Worm (Caenorhabditis elegans) whole organism, L4 larva: ENCODE results near the gene obr-3.

ENCODE experiments used
- F10B5.3 ChIP-seq: sonication (generic microtip); optimal IDR thresholded peaks from 2 replicates; lab custom pipeline; 2016; ENCODE audit warnings: mild to moderate bottlenecking, missing genetic modification characterization, missing compliant biosample characterization
- F26F4.8 ChIP-seq: fragments of 200-800 bp; sonication (Bioruptor generic); conservative IDR thresholded peaks from 2 replicates; pipeline ENCODE4 v1.3.6; 2022; ENCODE audit warnings: missing genetic modification characterization, missing compliant biosample characterization
- F49E8.2 ChIP-seq: sonication (generic microtip); optimal IDR thresholded peaks from 2 replicates; lab custom pipeline; 2016; ENCODE audit warnings: missing compliant biosample characterization, mild to moderate bottlenecking, missing genetic modification characterization, borderline replicate concordance
- Y105C5A.15 ChIP-seq: fragments of 200-800 bp; sonication (Bioruptor generic); IDR thresholded peaks from 2 replicates; pipeline ENCODE4 v1.3.6; 2022; ENCODE audit warnings: missing genetic modification characterization, missing compliant biosample characterization
- Y48G9A.11 ChIP-seq: fragments of 200-800 bp; sonication (Bioruptor generic); IDR thresholded peaks from 2 replicates; pipeline ENCODE4 v1.3.6; 2022; ENCODE audit warnings: missing genetic modification reagents, missing genetic modification characterization, missing compliant biosample characterization
- Y5F2A.4 ChIP-seq: fragments of 200-800 bp; sonication (Bioruptor generic); optimal IDR thresholded peaks from 2 replicates; lab custom pipeline; 2018; ENCODE audit warnings: mild to moderate bottlenecking, missing genetic modification characterization, missing compliant biosample characterization
- ZK546.5 ChIP-seq, 2 experiments: sonication (generic microtip); optimal IDR thresholded peaks; 2 replicates each; lab custom pipeline; 2017; ENCODE audit warnings: missing biosample characterization in 2 of 2, missing genetic modification characterization in 2 of 2
- aly-2 ChIP-seq: sonication (generic microtip); optimal IDR thresholded peaks from 2 replicates; lab custom pipeline; 2018; ENCODE audit warnings: missing biosample characterization, missing genetic modification characterization
- ama-1 ChIP-seq: fragments of 150-350 bp; optimal IDR thresholded peaks from 2 replicates; lab custom pipeline; 2014; ENCODE audit warnings: inconsistent platforms, mixed read lengths
- arid-1 ChIP-seq: fragments of 200-800 bp; sonication (Bioruptor generic); conservative IDR thresholded peaks from 2 replicates; pipeline ENCODE4 v1.3.6; 2022; ENCODE audit warnings: missing genetic modification reagents, missing genetic modification characterization, missing compliant biosample characterization
- attf-4 ChIP-seq: sonication (generic microtip); optimal IDR thresholded peaks from 3 replicates; lab custom pipeline; 2017; ENCODE audit warnings: missing biosample characterization, missing genetic modification characterization
- ceh-28 ChIP-seq: fragments of 150-350 bp; optimal IDR thresholded peaks from 2 replicates; lab custom pipeline; 2014; ENCODE audit warnings: missing biosample characterization, missing genetic modification reagents, missing genetic modification characterization
- cey-2 ChIP-seq: sonication (generic microtip); optimal IDR thresholded peaks from 3 replicates; lab custom pipeline; 2017; ENCODE audit warnings: missing genetic modification characterization, mild to moderate bottlenecking, missing compliant biosample characterization, antibody characterized with exemption, borderline replicate concordance; ENCODE audit not compliant: insufficient read depth
- ctbp-1 ChIP-seq: fragments of 200-800 bp; sonication (Bioruptor generic); IDR thresholded peaks from 2 replicates; pipeline ENCODE4 v1.3.6; 2022; ENCODE audit warnings: missing genetic modification reagents, missing genetic modification characterization, missing compliant biosample characterization
- daf-8 ChIP-seq: fragments of 200-800 bp; sonication (Bioruptor generic); IDR thresholded peaks from 2 replicates; pipeline ENCODE4 v1.3.6; 2022; ENCODE audit warnings: missing genetic modification characterization, missing compliant biosample characterization
- dmd-6 ChIP-seq: fragments of 200-800 bp; sonication (Bioruptor generic); IDR thresholded peaks from 2 replicates; pipeline ENCODE4 v1.3.6; 2022; ENCODE audit warnings: missing genetic modification reagents, missing genetic modification characterization, missing compliant biosample characterization
- dmd-8 ChIP-seq: fragments of 200-800 bp; sonication (Bioruptor generic); IDR thresholded peaks from 2 replicates; pipeline ENCODE4 v1.3.6; 2022; ENCODE audit warnings: missing genetic modification characterization, missing compliant biosample characterization
- dve-1 ChIP-seq: sonication (generic microtip); optimal IDR thresholded peaks from 2 replicates; lab custom pipeline; 2017; ENCODE audit warnings: antibody characterized with exemption, mild to moderate bottlenecking, missing genetic modification characterization, missing compliant biosample characterization; ENCODE audit not compliant: insufficient read depth
- hlh-30 ChIP-seq: sonication (generic microtip); optimal IDR thresholded peaks from 2 replicates; lab custom pipeline; 2017; ENCODE audit warnings: antibody characterized with exemption, mild to moderate bottlenecking, missing genetic modification characterization, missing compliant biosample characterization; ENCODE audit not compliant: insufficient read depth
- jun-1 ChIP-seq: fragments of 150-350 bp; optimal IDR thresholded peaks from 2 replicates; lab custom pipeline; 2014; ENCODE audit warnings: missing biosample characterization, missing genetic modification reagents, missing genetic modification characterization
- lim-7 ChIP-seq: fragments of 200-800 bp; sonication (Bioruptor generic); IDR thresholded peaks from 2 replicates; pipeline ENCODE4 v1.3.6; 2022; ENCODE audit warnings: missing genetic modification characterization, missing compliant biosample characterization
- lin-15B ChIP-seq: fragments of 150-350 bp; sonication (generic microtip); optimal IDR thresholded peaks from 3 replicates; lab custom pipeline; 2014; ENCODE audit warnings: missing biosample characterization, missing genetic modification characterization
- lin-29 ChIP-seq: fragments of 200-800 bp; sonication (Bioruptor generic); IDR thresholded peaks from 2 replicates; pipeline ENCODE4 v1.3.6; 2022; ENCODE audit warnings: missing genetic modification reagents, missing genetic modification characterization, missing compliant biosample characterization
- lin-39 ChIP-seq: fragments of 150-350 bp; optimal IDR thresholded peaks from 2 replicates; lab custom pipeline; 2014; ENCODE audit warnings: missing biosample characterization, missing genetic modification reagents, missing genetic modification characterization
- lir-3 ChIP-seq: sonication (generic microtip); optimal IDR thresholded peaks from 2 replicates; lab custom pipeline; 2016; ENCODE audit warnings: mild to moderate bottlenecking, missing genetic modification characterization, missing compliant biosample characterization
- madf-5 ChIP-seq, 2 experiments: fragments of 200-800 bp; sonication (Bioruptor generic); IDR thresholded peaks; 2 replicates each; pipeline ENCODE4 v1.3.6; 2022; ENCODE audit warnings: missing compliant biosample characterization in 2 of 2, missing genetic modification characterization in 2 of 2
- mep-1 ChIP-seq: fragments of 150-350 bp; sonication (generic microtip); optimal IDR thresholded peaks from 3 replicates; lab custom pipeline; 2014; ENCODE audit warnings: missing biosample characterization, missing genetic modification characterization
- mxl-3 ChIP-seq: fragments of 200-800 bp; sonication (Bioruptor generic); optimal IDR thresholded peaks from 2 replicates; lab custom pipeline; 2018; ENCODE audit warnings: mild to moderate bottlenecking, missing genetic modification characterization, missing compliant biosample characterization
- nhr-111 ChIP-seq: fragments of 200-800 bp; sonication (Bioruptor generic); optimal IDR thresholded peaks from 2 replicates; lab custom pipeline; 2018; ENCODE audit warnings: mild to moderate bottlenecking, missing genetic modification characterization, missing compliant biosample characterization
- nhr-42 ChIP-seq: fragments of 200-800 bp; sonication (Bioruptor generic); IDR thresholded peaks from 2 replicates; pipeline ENCODE4 v1.3.6; 2022; ENCODE audit warnings: missing genetic modification characterization, missing compliant biosample characterization
- nhr-48 ChIP-seq: sonication (generic microtip); optimal IDR thresholded peaks from 2 replicates; lab custom pipeline; 2016; ENCODE audit warnings: mild to moderate bottlenecking, missing genetic modification characterization, missing compliant biosample characterization
- nhr-6 ChIP-seq: fragments of 150-350 bp; optimal IDR thresholded peaks from 2 replicates; lab custom pipeline; 2014; ENCODE audit warnings: missing biosample characterization, missing genetic modification characterization
- nhr-76 ChIP-seq: fragments of 150-350 bp; optimal IDR thresholded peaks from 2 replicates; lab custom pipeline; 2014; ENCODE audit warnings: missing biosample characterization, missing genetic modification characterization
- pha-4 ChIP-seq, 2 experiments: fragments of 150-350 bp in 1 of 2; fragments of 200-800 bp in 1 of 2; sonication (Bioruptor generic) in 1 of 2; IDR thresholded peaks in 1 of 2; optimal IDR thresholded peaks in 1 of 2; 2 replicates each; pipeline versions ENCODE4 v1.3.6 to Lab custom; 2014 to 2022; ENCODE audit warnings: missing genetic modification characterization in 2 of 2, missing genetic modification reagents in 2 of 2, missing biosample characterization in 1 of 2, missing compliant biosample characterization in 1 of 2
- rbr-2 ChIP-seq: sonication (generic microtip); optimal IDR thresholded peaks from 2 replicates; lab custom pipeline; 2016; ENCODE audit warnings: missing genotype, missing genetic modification characterization, missing compliant biosample characterization
- saeg-2 ChIP-seq: fragments of 200-800 bp; sonication (Bioruptor generic); IDR thresholded peaks from 2 replicates; pipeline ENCODE4 v1.3.6; 2022; ENCODE audit warnings: missing genetic modification reagents, missing genetic modification characterization, missing compliant biosample characterization
- sdz-12 ChIP-seq: fragments of 200-800 bp; sonication (Bioruptor generic); optimal IDR thresholded peaks from 2 replicates; lab custom pipeline; 2018; ENCODE audit warnings: mild to moderate bottlenecking, missing genetic modification characterization, missing compliant biosample characterization
- skn-1 ChIP-seq: fragments of 150-350 bp; optimal IDR thresholded peaks from 2 replicates; lab custom pipeline; 2014; ENCODE audit warnings: missing biosample characterization, missing genetic modification characterization
- snpc-1.2 ChIP-seq: fragments of 200-800 bp; sonication (Bioruptor generic); IDR thresholded peaks from 2 replicates; pipeline ENCODE4 v1.3.6; 2022; ENCODE audit warnings: missing genetic modification reagents, missing genetic modification characterization, missing compliant biosample characterization
- spr-1 ChIP-seq: sonication (generic microtip); optimal IDR thresholded peaks from 2 replicates; lab custom pipeline; 2016; ENCODE audit warnings: mild to moderate bottlenecking, missing genetic modification characterization, missing compliant biosample characterization
- spr-3 ChIP-seq: fragments of 200-800 bp; sonication (Bioruptor generic); optimal IDR thresholded peaks from 2 replicates; lab custom pipeline; 2018; ENCODE audit warnings: mild to moderate bottlenecking, missing genetic modification characterization, missing compliant biosample characterization
- unc-39 ChIP-seq: sonication (generic microtip); optimal IDR thresholded peaks from 2 replicates; lab custom pipeline; 2017; ENCODE audit warnings: missing biosample characterization, missing genetic modification characterization
- unc-62 ChIP-seq, 3 experiments: fragments of 150-350 bp in 1 of 3; sonication (generic microtip); optimal IDR thresholded peaks in 2 of 3; peaks in 1 of 3; 1 replicate in 1 of 3; 2 replicates in 2 of 3; lab custom pipeline; 2014 to 2017; ENCODE audit warnings: missing biosample characterization in 3 of 3, missing genetic modification characterization in 3 of 3, missing genetic modification reagents in 3 of 3, missing genotype in 1 of 3
- vab-7 ChIP-seq: fragments of 200-800 bp; sonication (Bioruptor generic); IDR thresholded peaks from 2 replicates; pipeline ENCODE4 v1.3.6; 2022; ENCODE audit warnings: missing genetic modification reagents, missing genetic modification characterization, missing compliant biosample characterization
- zip-11 ChIP-seq: fragments of 200-800 bp; sonication (Bioruptor generic); IDR thresholded peaks from 2 replicates; pipeline ENCODE4 v1.3.6; 2022; ENCODE audit warnings: missing genetic modification characterization, missing compliant biosample characterization
- ztf-11 ChIP-seq: fragments of 150-350 bp; optimal IDR thresholded peaks from 2 replicates; lab custom pipeline; 2014; ENCODE audit warnings: missing biosample characterization, missing genetic modification characterization

Gene obr-3

ce11 chrX:13782074-13782462 is 27.6 kb downstream of the obr-3 start (continued):
- TF ChIP-seq lin-15B (tag; lab: Kevin White, UChicago): no peak
- TF ChIP-seq spr-1 (tag; lab: Kevin White, UChicago): no peak
- no peak for TF ChIP-seq nhr-42
- no peak for TF ChIP-seq ZK546.5 (tag; optimal IDR thresholded peaks at IDR 0.05; lab: Kevin White, UChicago)
- no peak for TF ChIP-seq aly-2
- TF ChIP-seq unc-39 (tag; lab: Kevin White, UChicago): no peak
- TF ChIP-seq jun-1 (tag; lab: Kevin White, UChicago): no peak
- no peak for TF ChIP-seq saeg-2 (GFP tag; lab: Robert Waterston, UW)
- TF ChIP-seq vab-7 (GFP tag; lab: Robert Waterston, UW): peak; percentile 73
- no peak for TF ChIP-seq nhr-111 (GFP tag; lab: Kevin White, UChicago)
- TF ChIP-seq Y105C5A.15: no peak
- TF ChIP-seq spr-3 (GFP tag; lab: Kevin White, UChicago): no peak
- 0 out of 2 replicates have a peak, but pooled peaks have one; percentile 50 for TF ChIP-seq ctbp-1 (GFP tag; lab: Robert Waterston, UW)
- 0 out of 4 replicates have a peak, but pooled peaks of 1 of the 2 experiments have one; percentile 60 for TF ChIP-seq madf-5 (GFP tag; IDR thresholded peaks at IDR 0.05; lab: Robert Waterston, UW)
- no peak for TF ChIP-seq nhr-6 (tag; lab: Kevin White, UChicago)
- TF ChIP-seq snpc-1.2: peak; percentile 78; the same call in 1 of the 2 replicates
- TF ChIP-seq zip-11 (GFP tag; lab: Robert Waterston, UW): no peak
- peak; percentile 38 for TF ChIP-seq dve-1
- TF ChIP-seq hlh-30: peak; percentile 3
- peak; percentile 77; the same call in 1 of the 2 replicates for TF ChIP-seq dmd-8 (GFP tag; lab: Robert Waterston, UW)
- TF ChIP-seq F26F4.8 (GFP tag; lab: Robert Waterston, UW): peak; percentile 68; the same call in 1 of the 2 replicates
- TF ChIP-seq mep-1 (tag; lab: Kevin White, UChicago): no peak
- TF ChIP-seq, all 104 proteins: peak for 22

- TF ChIP-seq mxl-3 (no peak), lin-29 (no peak), pha-4 (GFP tag; IDR thresholded peaks at IDR 0.05; lab: Robert Waterston, UW) (peak; percentile 82), pha-4 (tag; optimal IDR thresholded peaks at IDR 0.05; lab: Kevin White, UChicago) (no peak), lin-39 (no peak), nhr-111 (GFP tag; lab: Kevin White, UChicago) (peak; percentile 22), ctbp-1 (GFP tag; lab: Robert Waterston, UW) (peak; percentile 74), nhr-42 (no peak), daf-8 (GFP tag; lab: Robert Waterston, UW) (no peak), F49E8.2 (tag; lab: Kevin White, UChicago) (peak; percentile 62), saeg-2 (GFP tag; lab: Robert Waterston, UW) (0 out of 2 replicates have a peak, but pooled peaks have one; percentile 64), Y5F2A.4 (GFP tag; lab: Kevin White, UChicago) (peak; percentile 7), nhr-48 (peak; percentile 44), skn-1 (tag; lab: Kevin White, UChicago) (no peak), nhr-76 (tag; lab: Kevin White, UChicago) (no peak), lir-3 (tag; lab: Kevin White, UChicago) (peak; percentile 51), ama-1 (lab: Kevin White, UChicago) (no peak), F26F4.8 (GFP tag; lab: Robert Waterston, UW) (peak; percentile 88), cey-2 (no peak), dmd-6 (GFP tag; lab: Robert Waterston, UW) (peak; percentile 44), attf-4 (tag; lab: Kevin White, UChicago) (no peak), unc-62 (GFP tag; optimal IDR thresholded peaks at IDR 0.05 in 1 of 2; lab: Kevin White, UChicago) (no peak), unc-62 (tag; optimal IDR thresholded peaks at IDR 0.05; lab: Kevin White, UChicago) (no peak), Y48G9A.11 (GFP tag; lab: Robert Waterston, UW) (peak; percentile 59; the same call in 1 of the 2 replicates), F10B5.3 (no peak), sdz-12 (GFP tag; lab: Kevin White, UChicago) (peak; percentile 15), snpc-1.2 (peak; percentile 82), lim-7 (GFP tag; lab: Robert Waterston, UW) (peak; percentile 94), ZK546.5 (tag; optimal IDR thresholded peaks at IDR 0.05; lab: Kevin White, UChicago) (no peak), ceh-28 (tag; lab: Kevin White, UChicago) (no peak), ztf-11 (tag; lab: Kevin White, UChicago) (no peak), hlh-30 (peak; percentile 30), lin-15B (tag; lab: Kevin White, UChicago) (no peak), rbr-2 (tag; lab: Kevin White, UChicago) (peak; percentile 39), aly-2 (no peak), arid-1 (GFP tag; lab: Robert Waterston, UW) (peak; percentile 59)
Measured at ce11 chrX:13781445-13782073, 28.1 kb downstream of the obr-3 start.
